Fruit fly (Drosophila melanogaster): ENCODE results near the gene CG42831.

The CG42831 gene

DNA sequence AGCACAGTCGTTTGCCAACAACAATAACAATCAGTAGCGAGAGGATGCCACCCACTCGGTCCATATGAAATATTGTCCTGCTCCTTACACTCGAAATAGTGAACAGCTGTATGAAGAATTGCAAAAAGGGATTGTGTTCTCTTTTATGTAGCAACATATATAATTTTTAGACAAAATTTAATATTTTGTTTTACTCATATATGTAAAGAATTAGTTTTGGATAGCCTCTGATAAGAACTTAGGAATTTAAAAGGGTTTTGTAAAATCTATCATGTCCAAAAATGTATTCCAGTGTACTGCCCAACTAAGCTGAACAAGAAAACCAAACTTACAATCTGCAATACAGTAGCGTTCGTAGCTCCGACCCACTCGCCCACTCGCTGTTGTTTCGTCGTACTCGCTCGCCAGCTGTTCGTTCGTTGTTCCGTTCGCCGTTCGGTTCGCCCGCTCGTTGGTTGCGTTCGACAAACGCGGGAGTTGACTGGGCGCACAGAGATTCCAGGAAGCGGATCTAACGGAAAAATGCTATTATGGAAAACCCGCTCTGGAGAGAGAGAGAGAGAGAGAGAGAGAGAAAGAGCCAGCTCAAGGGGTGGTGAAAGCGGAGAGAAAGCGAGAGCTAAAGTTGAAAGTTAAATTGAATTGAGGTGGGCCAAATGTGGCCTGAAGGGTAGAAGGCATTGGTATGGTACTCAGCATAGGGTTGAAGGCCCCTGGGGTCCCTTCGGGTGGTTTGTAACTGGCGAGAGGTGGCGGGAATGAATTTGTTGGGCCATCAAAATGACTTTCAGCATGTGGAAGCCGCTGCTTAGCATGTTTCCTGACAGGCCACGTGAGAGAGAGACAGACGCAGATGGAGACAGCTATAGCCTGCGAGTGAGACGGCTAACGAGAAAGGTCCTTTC is 3.8 kb upstream of the CG42831 start (continued):
- no peak for TF ChIP-seq net (GFP tag; optimal IDR thresholded peaks at IDR 0.05)
- peak; percentile 59 for TF ChIP-seq svp (GFP tag)
- TF ChIP-seq Eip93F (GFP tag; optimal IDR thresholded peaks at IDR 0.05), result no peak
- TF ChIP-seq CG11762 (GFP tag; optimal IDR thresholded peaks at IDR 0.05; ENCODE audit: insufficient read depth), result peak; percentile 26
- peak; percentile 55 for TF ChIP-seq Met (GFP tag; optimal IDR thresholded peaks at IDR 0.05)
- peak; percentile 11 for TF ChIP-seq CG6276 (GFP tag; optimal IDR thresholded peaks at IDR 0.05)
- TF ChIP-seq CG15336 (GFP tag; IDR thresholded peaks at IDR 0.05), result 0 out of 2 replicates have a peak, but pooled peaks have one; percentile 14
- TF ChIP-seq CG3919 (GFP tag; optimal IDR thresholded peaks at IDR 0.05), result peak; percentile 25
- TF ChIP-seq CG9139 (GFP tag; optimal IDR thresholded peaks at IDR 0.05), result no peak
- TF ChIP-seq Sox14 (GFP tag; optimal IDR thresholded peaks at IDR 0.05), result no peak

DNA sequence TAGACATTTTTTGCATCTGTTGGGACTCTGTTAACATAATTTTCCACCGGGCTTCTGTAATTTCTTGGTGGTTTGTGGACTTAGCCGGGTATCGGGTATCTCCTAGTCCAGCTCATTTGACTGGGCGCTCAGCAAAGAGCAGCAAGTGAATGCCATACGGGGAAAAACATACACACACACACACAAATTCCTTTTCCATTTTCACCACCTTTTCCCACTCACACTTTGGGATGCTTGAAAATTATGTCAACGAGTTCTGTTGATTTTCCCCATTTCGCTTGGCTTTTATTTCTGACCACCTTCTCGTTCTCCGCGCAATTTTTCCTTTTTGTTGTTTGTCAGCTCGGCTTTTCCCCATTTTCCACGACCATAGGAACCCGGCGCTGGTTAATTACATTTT is 2.7 kb upstream of the CG42831 start:
- TF ChIP-seq CG11902 (GFP tag; optimal IDR thresholded peaks at IDR 0.05), result no peak
- TF ChIP-seq Ets96B (tag; optimal IDR thresholded peaks at IDR 0.05), result no peak

DNA sequence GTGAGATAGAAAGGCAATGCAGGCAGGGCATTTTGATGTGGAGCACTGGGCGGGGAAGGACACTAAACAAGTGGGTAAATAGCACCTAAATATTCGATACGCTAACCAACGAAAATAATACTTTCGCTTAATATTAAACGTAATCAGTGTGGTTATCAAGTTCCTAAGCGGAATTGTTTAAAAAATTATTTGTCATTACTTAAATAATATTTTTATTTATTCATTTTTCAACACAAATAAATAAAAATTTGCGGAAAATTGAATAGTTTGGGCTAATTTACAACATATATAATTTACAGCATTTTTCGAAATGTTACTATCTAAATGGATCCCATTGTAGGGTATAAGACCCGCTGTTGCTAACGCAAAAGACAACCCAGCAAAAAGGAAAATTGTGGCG is 1.7 kb upstream of the CG42831 start:
- TF ChIP-seq CG31627 (GFP tag; optimal IDR thresholded peaks at IDR 0.05), result no peak
- no peak for TF ChIP-seq vri (GFP tag; optimal IDR thresholded peaks at IDR 0.05)
- peak; percentile 58 for TF ChIP-seq Ets96B (tag; optimal IDR thresholded peaks at IDR 0.05)
- TF ChIP-seq CG11902 (GFP tag; optimal IDR thresholded peaks at IDR 0.05), result no peak
- no peak for TF ChIP-seq net (GFP tag; optimal IDR thresholded peaks at IDR 0.05)
- TF ChIP-seq CG11294 (GFP tag; IDR thresholded peaks at IDR 0.05), result no peak
- TF ChIP-seq CG4318 (GFP tag; optimal IDR thresholded peaks at IDR 0.05), result peak; percentile 38
- no peak for TF ChIP-seq Lpt (GFP tag; optimal IDR thresholded peaks at IDR 0.05)
- no peak for TF ChIP-seq fd59A (GFP tag; optimal IDR thresholded peaks at IDR 0.05)
- no peak for TF ChIP-seq Hr38 (GFP tag; optimal IDR thresholded peaks at IDR 0.05)
- peak; percentile 57 for TF ChIP-seq CG15336 (GFP tag; IDR thresholded peaks at IDR 0.05)
- TF ChIP-seq CG6276 (GFP tag; optimal IDR thresholded peaks at IDR 0.05), result peak; percentile 9
- no peak for TF ChIP-seq fkh (GFP tag; optimal IDR thresholded peaks at IDR 0.05)
- no peak for TF ChIP-seq CG3919 (GFP tag; optimal IDR thresholded peaks at IDR 0.05)
- peak; percentile 38 for TF ChIP-seq spab (GFP tag; optimal IDR thresholded peaks at IDR 0.05)
- TF ChIP-seq CG6163 (GFP tag; IDR thresholded peaks at IDR 0.05), result no peak
- TF ChIP-seq dac (GFP tag; optimal IDR thresholded peaks at IDR 0.05), result no peak
- TF ChIP-seq Hr4 (GFP tag; optimal IDR thresholded peaks at IDR 0.05), result peak; percentile 9
- TF ChIP-seq Eip75B (GFP tag; optimal IDR thresholded peaks at IDR 0.05), result no peak
- TF ChIP-seq Met (GFP tag; optimal IDR thresholded peaks at IDR 0.05), result no peak
- TF ChIP-seq esn (GFP tag; optimal IDR thresholded peaks at IDR 0.05), result no peak
- peak; percentile 29 for TF ChIP-seq CG10669 (GFP tag; optimal IDR thresholded peaks at IDR 0.05)
- TF ChIP-seq CG32006 (GFP tag; optimal IDR thresholded peaks at IDR 0.05), result peak; percentile 68
- peak; percentile 36 for TF ChIP-seq OdsH (GFP tag; optimal IDR thresholded peaks at IDR 0.05)
- TF ChIP-seq CG8119 (GFP tag; IDR thresholded peaks at IDR 0.05), result peak; percentile 50; the same call in 2 of the 3 replicates
- peak; percentile 31 for TF ChIP-seq dsx (GFP tag; optimal IDR thresholded peaks at IDR 0.05; ENCODE audit: poor library complexity, severe bottlenecking)
- peak in 1 of 2 experiments; percentile 55 for TF ChIP-seq ss (GFP tag; optimal IDR thresholded peaks at IDR 0.05)
- TF ChIP-seq CG3032 (tag; optimal IDR thresholded peaks at IDR 0.05), result peak; percentile 54
- TF ChIP-seq CG10631 (GFP tag; optimal IDR thresholded peaks at IDR 0.05), result peak; percentile 36
- no peak for TF ChIP-seq CG6854 (GFP tag; optimal IDR thresholded peaks at IDR 0.05)
- no peak for TF ChIP-seq Gug (GFP tag; IDR thresholded peaks at IDR 0.05)
- TF ChIP-seq Sox15 (GFP tag; optimal IDR thresholded peaks at IDR 0.05), result no peak
- TF ChIP-seq CG8319 (GFP tag; optimal IDR thresholded peaks at IDR 0.05), result no peak
- TF ChIP-seq CG16779 (tag; optimal IDR thresholded peaks at IDR 0.05), result no peak
- TF ChIP-seq achi (GFP tag; optimal IDR thresholded peaks at IDR 0.05), result peak; percentile 30
- TF ChIP-seq Smox (GFP tag; optimal IDR thresholded peaks at IDR 0.05), result no peak
- TF ChIP-seq acj6 (GFP tag; optimal IDR thresholded peaks at IDR 0.05), result peak; percentile 29
- TF ChIP-seq Sox102F (GFP tag; optimal IDR thresholded peaks at IDR 0.05), result no peak
- no peak for TF ChIP-seq CG9139 (GFP tag; optimal IDR thresholded peaks at IDR 0.05)
- TF ChIP-seq topi (GFP tag; optimal IDR thresholded peaks at IDR 0.05), result no peak
- peak; percentile 1 for TF ChIP-seq pdm3 (GFP tag; optimal IDR thresholded peaks at IDR 0.05)

All from whole organism, prepupa.